Worm (Caenorhabditis elegans): Measurements from ENCODE around the gene F49C5.5.

ce11 chrII:12577754-12578153 is 31.4 kb upstream of the F49C5.5 start, which contains the start of gene clec-8:
- TF ChIP-seq sea-1 (GFP tag; conservative IDR thresholded peaks at IDR 0.05) (no peak), scrt-1 (GFP tag; IDR thresholded peaks at IDR 0.05) (no peak), ama-1 (optimal IDR thresholded peaks at IDR 0.05) (no peak), ceh-36 (tag; optimal IDR thresholded peaks at IDR 0.05) (no peak), hnd-1 (tag; optimal IDR thresholded peaks at IDR 0.05) (no peak), flt-1 (GFP tag; IDR thresholded peaks at IDR 0.05) (no peak), hmg-4 (GFP tag; optimal IDR thresholded peaks at IDR 0.05) (no peak), hmbx-1 (tag; optimal IDR thresholded peaks at IDR 0.05) (no peak), aly-1 (tag; optimal IDR thresholded peaks at IDR 0.05) (no peak), ets-7 (tag; optimal IDR thresholded peaks at IDR 0.05) (no peak), ceh-13 (GFP tag; optimal IDR thresholded peaks at IDR 0.05) (no peak)
